Fruit fly (Drosophila melanogaster): ENCODE results near the gene Ir67a.

dm6 chr3L:9548800-9549199, 5.0 kb upstream of the Ir67a start:
- TF ChIP-seq Crg-1 (GFP tag; optimal IDR thresholded peaks at IDR 0.05), result no peak
- TF ChIP-seq CG33017 (tag; optimal IDR thresholded peaks at IDR 0.05), result no peak
- TF ChIP-seq Hr96 (GFP tag; optimal IDR thresholded peaks at IDR 0.05), result no peak
- no peak for TF ChIP-seq CG11617 (GFP tag; optimal IDR thresholded peaks at IDR 0.05)
- no peak for TF ChIP-seq pad (GFP tag; optimal IDR thresholded peaks at IDR 0.05)
- no peak for TF ChIP-seq Clk (GFP tag; optimal IDR thresholded peaks at IDR 0.05)
- no peak for TF ChIP-seq CG7045 (GFP tag; optimal IDR thresholded peaks at IDR 0.05)
- TF ChIP-seq cic (GFP tag; optimal IDR thresholded peaks at IDR 0.05), result no peak
- no peak for TF ChIP-seq toe (GFP tag; optimal IDR thresholded peaks at IDR 0.05)
